Worm (Caenorhabditis elegans): ENCODE measurements around the gene F37C4.8.
A peak's percentile ranks its signal among the peaks of the same experiment; 100 is the strongest.

Gene F37C4.8

ce11 chrIV:3857999-3858552, 22.9 kb downstream of the F37C4.8 start:
- TF ChIP-seq hlh-1 (tag; optimal IDR thresholded peaks at IDR 0.05) (no peak), drap-1 (GFP tag; optimal IDR thresholded peaks at IDR 0.05) (no peak), ces-1 (GFP tag; optimal IDR thresholded peaks at IDR 0.05) (peak; percentile 35), nhr-12 (tag; optimal IDR thresholded peaks at IDR 0.05) (no peak), tbx-8 (GFP tag; optimal IDR thresholded peaks at IDR 0.05) (no peak), lsy-2 (tag; optimal IDR thresholded peaks at IDR 0.05) (no peak), nhr-28 (tag; optimal IDR thresholded peaks at IDR 0.05) (no peak), elt-1 (tag; optimal IDR thresholded peaks at IDR 0.05; ENCODE audit: borderline replicate concordance, insufficient read depth) (no peak), sem-2 (GFP tag; optimal IDR thresholded peaks at IDR 0.05) (no peak), zip-8 (tag; optimal IDR thresholded peaks at IDR 0.05) (no peak), unc-62 (GFP tag; optimal IDR thresholded peaks at IDR 0.05) (peak; percentile 76), ceh-39 (tag; optimal IDR thresholded peaks at IDR 0.05) (no peak), ham-2 (GFP tag; optimal IDR thresholded peaks at IDR 0.05) (no peak), mls-2 (tag; optimal IDR thresholded peaks at IDR 0.05) (no peak), nhr-2 (tag; optimal IDR thresholded peaks at IDR 0.05) (no peak)

ce11 chrIV:3856190-3856589, 24.8 kb downstream of the F37C4.8 start:
- TF ChIP-seq unc-120 (tag; optimal IDR thresholded peaks at IDR 0.05; ENCODE audit: poor library complexity, severe bottlenecking) (peak; percentile 17), zip-8 (tag; optimal IDR thresholded peaks at IDR 0.05) (no peak), lsy-2 (tag; optimal IDR thresholded peaks at IDR 0.05) (peak; percentile 45), flh-1 (GFP tag; optimal IDR thresholded peaks at IDR 0.05) (no peak), ceh-43 (GFP tag; optimal IDR thresholded peaks at IDR 0.05) (no peak), ceh-39 (tag; optimal IDR thresholded peaks at IDR 0.05) (no peak)

DNA sequence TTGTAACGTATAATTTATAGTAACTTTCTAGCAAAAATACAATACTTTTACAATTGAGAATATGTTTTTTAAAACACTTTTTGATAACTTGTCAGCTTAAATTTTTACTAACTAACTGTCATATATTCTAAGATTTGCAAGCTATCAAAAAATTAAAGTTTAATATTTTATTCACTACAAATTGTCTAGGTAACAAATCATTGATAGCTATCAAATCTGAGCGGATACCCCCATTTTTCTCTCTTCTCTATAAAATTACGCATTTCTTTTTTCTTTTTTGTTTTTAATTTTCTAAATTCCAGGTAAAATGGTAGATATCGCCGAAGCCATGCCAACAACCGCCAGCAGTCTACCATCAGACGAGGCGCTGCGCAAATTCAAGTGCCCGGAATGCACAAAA, 25.5 kb downstream of the F37C4.8 start, which contains the start of gene zag-1:
zag-1 (plus strand) TSS at position 301 of the 400 bp plus-strand sequence.
- TF ChIP-seq lin-13 (tag; optimal IDR thresholded peaks at IDR 0.05), result no peak
- peak; percentile 4 for TF ChIP-seq blmp-1 (tag; optimal IDR thresholded peaks at IDR 0.05)

DNA sequence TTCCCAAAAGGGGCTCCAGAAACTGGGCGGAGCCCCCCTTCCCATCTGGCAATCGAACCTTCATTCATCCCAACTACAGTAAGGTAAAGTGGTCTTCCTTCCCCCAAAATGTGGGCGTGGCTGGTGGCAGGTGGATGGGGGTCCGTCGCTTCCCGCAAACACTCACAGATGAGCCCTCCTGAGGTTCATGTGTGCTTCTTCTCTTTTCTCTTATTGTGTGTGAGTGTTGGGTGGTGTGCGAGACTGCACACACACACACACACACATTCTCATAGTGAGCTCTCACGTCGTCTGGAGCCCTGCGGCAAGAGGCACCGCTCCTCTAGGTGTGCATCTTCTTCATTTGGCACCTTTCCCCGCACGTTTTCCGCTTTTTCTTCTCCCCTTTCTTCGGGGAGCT, 26.4 kb downstream of the F37C4.8 start:
- TF ChIP-seq drap-1 (GFP tag; optimal IDR thresholded peaks at IDR 0.05) (no peak), nhr-2 (tag; optimal IDR thresholded peaks at IDR 0.05) (no peak), ztf-11 (tag; optimal IDR thresholded peaks at IDR 0.05) (no peak), blmp-1 (tag; optimal IDR thresholded peaks at IDR 0.05) (no peak), nhr-12 (tag; optimal IDR thresholded peaks at IDR 0.05) (no peak), ham-2 (GFP tag; optimal IDR thresholded peaks at IDR 0.05) (no peak), lsy-2 (tag; optimal IDR thresholded peaks at IDR 0.05) (no peak), unc-120 (tag; optimal IDR thresholded peaks at IDR 0.05; ENCODE audit: poor library complexity, severe bottlenecking) (peak; percentile 15), M03D4.4 (tag; optimal IDR thresholded peaks at IDR 0.05) (no peak), cnd-1 (tag; optimal IDR thresholded peaks at IDR 0.05) (no peak), nhr-28 (tag; optimal IDR thresholded peaks at IDR 0.05) (no peak), hlh-1 (tag; optimal IDR thresholded peaks at IDR 0.05) (no peak), flh-1 (GFP tag; optimal IDR thresholded peaks at IDR 0.05) (peak; percentile 17), bed-3 (GFP tag; optimal IDR thresholded peaks at IDR 0.05) (no peak), ces-1 (GFP tag; optimal IDR thresholded peaks at IDR 0.05) (no peak), nhr-237 (tag; optimal IDR thresholded peaks at IDR 0.05) (no peak), mls-2 (tag; optimal IDR thresholded peaks at IDR 0.05) (peak; percentile 50), lin-13 (tag; optimal IDR thresholded peaks at IDR 0.05) (no peak), sem-2 (GFP tag; optimal IDR thresholded peaks at IDR 0.05) (no peak), ceh-43 (GFP tag; optimal IDR thresholded peaks at IDR 0.05) (no peak), sptf-1 (tag; optimal IDR thresholded peaks at IDR 0.05) (peak; percentile 41), mep-1 (tag; optimal IDR thresholded peaks at IDR 0.05) (no peak)

ce11 chrIV:3853557-3853956, 27.5 kb downstream of the F37C4.8 start:
- no peak for TF ChIP-seq sptf-1 (tag; optimal IDR thresholded peaks at IDR 0.05)
- TF ChIP-seq ces-1 (GFP tag; optimal IDR thresholded peaks at IDR 0.05), result no peak
- no peak for TF ChIP-seq tbx-8 (GFP tag; optimal IDR thresholded peaks at IDR 0.05)
- no peak for TF ChIP-seq ceh-39 (tag; optimal IDR thresholded peaks at IDR 0.05)
- TF ChIP-seq ztf-11 (tag; optimal IDR thresholded peaks at IDR 0.05), result no peak
- TF ChIP-seq nhr-237 (tag; optimal IDR thresholded peaks at IDR 0.05), result no peak
- no peak for TF ChIP-seq M03D4.4 (tag; optimal IDR thresholded peaks at IDR 0.05)
- no peak for TF ChIP-seq flh-1 (GFP tag; optimal IDR thresholded peaks at IDR 0.05)
- TF ChIP-seq lin-32 (GFP tag; optimal IDR thresholded peaks at IDR 0.05), result no peak
- TF ChIP-seq ceh-43 (GFP tag; optimal IDR thresholded peaks at IDR 0.05), result no peak
- TF ChIP-seq bed-3 (GFP tag; optimal IDR thresholded peaks at IDR 0.05), result no peak
- TF ChIP-seq elt-1 (tag; optimal IDR thresholded peaks at IDR 0.05; ENCODE audit: borderline replicate concordance, insufficient read depth), result no peak
- TF ChIP-seq nhr-2 (tag; optimal IDR thresholded peaks at IDR 0.05), result no peak
- TF ChIP-seq nhr-76 (tag; optimal IDR thresholded peaks at IDR 0.05), result no peak
- no peak for TF ChIP-seq drap-1 (GFP tag; optimal IDR thresholded peaks at IDR 0.05)
- no peak for TF ChIP-seq ham-2 (GFP tag; optimal IDR thresholded peaks at IDR 0.05)
- no peak for TF ChIP-seq unc-62 (GFP tag; optimal IDR thresholded peaks at IDR 0.05)
- no peak for TF ChIP-seq hlh-1 (tag; optimal IDR thresholded peaks at IDR 0.05)
